Fruit fly (Drosophila melanogaster): ENCODE results near the gene ATPsynE.

ATPsynE gene

dm6 chr3R:14286320-14287190 is 40.2 kb upstream of the ATPsynE start, which contains the start of gene trx:
trx (minus strand) TSS chr3R:14286903.
- TF ChIP-seq Dll (optimal IDR thresholded peaks at IDR 0.05) = no peak
- TF ChIP-seq EcR (GFP tag; optimal IDR thresholded peaks at IDR 0.05) = no peak
- TF ChIP-seq psq (optimal IDR thresholded peaks at IDR 0.05) = no peak
- no peak for TF ChIP-seq usp (GFP tag; optimal IDR thresholded peaks at IDR 0.05)
- no peak for TF ChIP-seq CG8478 (optimal IDR thresholded peaks at IDR 0.05)
- no peak for TF ChIP-seq pan (optimal IDR thresholded peaks at IDR 0.05)

dm6 chr3R:14287980-14288379 is 38.8 kb upstream of the ATPsynE start:
- no peak for TF ChIP-seq psq (optimal IDR thresholded peaks at IDR 0.05)
- TF ChIP-seq pan (optimal IDR thresholded peaks at IDR 0.05) = no peak
- no peak for TF ChIP-seq CG8478 (optimal IDR thresholded peaks at IDR 0.05)
- TF ChIP-seq usp (GFP tag; optimal IDR thresholded peaks at IDR 0.05) = no peak
- no peak for TF ChIP-seq EcR (GFP tag; optimal IDR thresholded peaks at IDR 0.05)
- no peak for TF ChIP-seq Dll (optimal IDR thresholded peaks at IDR 0.05)

dm6 chr3R:14288669-14289383 is 37.9 kb upstream of the ATPsynE start, which contains the start of gene red:
red (plus strand) TSS chr3R:14289071.
- TF ChIP-seq pan (optimal IDR thresholded peaks at IDR 0.05) (no peak), usp (GFP tag; optimal IDR thresholded peaks at IDR 0.05) (no peak), psq (optimal IDR thresholded peaks at IDR 0.05) (no peak), Dll (optimal IDR thresholded peaks at IDR 0.05) (no peak), EcR (GFP tag; optimal IDR thresholded peaks at IDR 0.05) (no peak), CG8478 (optimal IDR thresholded peaks at IDR 0.05) (no peak)

- TF ChIP-seq usp (GFP tag; optimal IDR thresholded peaks at IDR 0.05) (no peak), Dll (optimal IDR thresholded peaks at IDR 0.05) (no peak), psq (optimal IDR thresholded peaks at IDR 0.05) (no peak), EcR (GFP tag; optimal IDR thresholded peaks at IDR 0.05) (no peak), pan (optimal IDR thresholded peaks at IDR 0.05) (no peak)
These were observed 36.5 kb upstream of the ATPsynE start for dm6 chr3R:14289958-14290835.

dm6 chr3R:14291431-14291830 is 35.3 kb upstream of the ATPsynE start:
- no peak for TF ChIP-seq Dll (optimal IDR thresholded peaks at IDR 0.05)

- TF ChIP-seq Dll (optimal IDR thresholded peaks at IDR 0.05) (no peak), CG8478 (optimal IDR thresholded peaks at IDR 0.05) (no peak), usp (GFP tag; optimal IDR thresholded peaks at IDR 0.05) (no peak), pan (optimal IDR thresholded peaks at IDR 0.05) (no peak), psq (optimal IDR thresholded peaks at IDR 0.05) (no peak), EcR (GFP tag; optimal IDR thresholded peaks at IDR 0.05) (no peak)
These were observed 34.4 kb upstream of the ATPsynE start for dm6 chr3R:14292307-14292711.

dm6 chr3R:14294397-14295018 is 32.2 kb upstream of the ATPsynE start:
- TF ChIP-seq EcR (GFP tag; optimal IDR thresholded peaks at IDR 0.05) (no peak), CG8478 (optimal IDR thresholded peaks at IDR 0.05) (no peak), usp (GFP tag; optimal IDR thresholded peaks at IDR 0.05) (no peak), pan (optimal IDR thresholded peaks at IDR 0.05) (no peak), psq (optimal IDR thresholded peaks at IDR 0.05) (no peak), Dll (optimal IDR thresholded peaks at IDR 0.05) (no peak)

- no peak for TF ChIP-seq CG8478 (optimal IDR thresholded peaks at IDR 0.05)
- TF ChIP-seq usp (GFP tag; optimal IDR thresholded peaks at IDR 0.05) = no peak
- TF ChIP-seq psq (optimal IDR thresholded peaks at IDR 0.05) = no peak
- TF ChIP-seq Dll (optimal IDR thresholded peaks at IDR 0.05) = no peak
- TF ChIP-seq pan (optimal IDR thresholded peaks at IDR 0.05) = no peak
- TF ChIP-seq EcR (GFP tag; optimal IDR thresholded peaks at IDR 0.05) = no peak
These were observed 30.6 kb upstream of the ATPsynE start for dm6 chr3R:14296126-14296525.

dm6 chr3R:14296700-14297099 is 30.0 kb upstream of the ATPsynE start:
- TF ChIP-seq Dll (optimal IDR thresholded peaks at IDR 0.05) (no peak), EcR (GFP tag; optimal IDR thresholded peaks at IDR 0.05) (no peak), psq (optimal IDR thresholded peaks at IDR 0.05) (no peak), CG8478 (optimal IDR thresholded peaks at IDR 0.05) (no peak), pan (optimal IDR thresholded peaks at IDR 0.05) (no peak), usp (GFP tag; optimal IDR thresholded peaks at IDR 0.05) (no peak)

dm6 chr3R:14297489-14297888 is 29.3 kb upstream of the ATPsynE start:
- TF ChIP-seq EcR (GFP tag; optimal IDR thresholded peaks at IDR 0.05) = no peak
- TF ChIP-seq usp (GFP tag; optimal IDR thresholded peaks at IDR 0.05) = no peak
- TF ChIP-seq psq (optimal IDR thresholded peaks at IDR 0.05) = no peak
